Worm (Caenorhabditis elegans) whole organism, young adult: ENCODE data around the gene B0361.9.

ENCODE experiments used
- B0019.2 ChIP-seq: fragments of 200-800 bp; sonication (Bioruptor generic); conservative IDR thresholded peaks from 2 replicates; pipeline ENCODE4 v1.3.6; 2022; ENCODE audit warnings: missing genetic modification reagents, missing genetic modification characterization, missing compliant biosample characterization
- D2030.7 ChIP-seq: fragments of 200-800 bp; sonication (Bioruptor generic); IDR thresholded peaks from 2 replicates; pipeline ENCODE4 v1.3.6; 2022; ENCODE audit warnings: missing genetic modification reagents, missing genetic modification characterization, missing compliant biosample characterization
- F39B2.1 ChIP-seq: fragments of 200-800 bp; sonication (Bioruptor generic); IDR thresholded peaks from 2 replicates; pipeline ENCODE4 v1.3.6; 2022; ENCODE audit warnings: missing genetic modification reagents, missing genetic modification characterization, missing compliant biosample characterization
- F55B11.4 ChIP-seq: sonication (generic microtip); optimal IDR thresholded peaks from 2 replicates; lab custom pipeline; 2016; ENCODE audit warnings: missing compliant biosample characterization, missing genetic modification characterization, borderline replicate concordance; ENCODE audit not compliant: insufficient read depth
- F57C9.4 ChIP-seq: sonication (generic microtip); optimal IDR thresholded peaks from 2 replicates; lab custom pipeline; 2017; ENCODE audit warnings: mild to moderate bottlenecking, missing genetic modification characterization, missing compliant biosample characterization
- Y79H2A.3 ChIP-seq: fragments of 200-800 bp; sonication (Bioruptor generic); conservative IDR thresholded peaks from 2 replicates; pipeline ENCODE4 v1.3.6; 2022; ENCODE audit warnings: missing genetic modification reagents, missing genetic modification characterization, missing compliant biosample characterization
- ama-1 ChIP-seq, 3 experiments: fragments of 150-350 bp in 1 of 3; sonication (generic microtip) in 2 of 3; optimal IDR thresholded peaks; 2 replicates each; lab custom pipeline; 2014 to 2018; ENCODE audit warnings: missing biosample characterization in 2 of 3, missing genetic modification characterization in 2 of 3, missing genetic modification reagents in 2 of 3
- atf-7 ChIP-seq: sonication (generic microtip); optimal IDR thresholded peaks from 2 replicates; lab custom pipeline; 2017; ENCODE audit warnings: mild to moderate bottlenecking, missing genetic modification characterization, missing compliant biosample characterization
- cebp-1 ChIP-seq, 2 experiments: fragments of 200-800 bp in 1 of 2; sonication (Bioruptor generic) in 1 of 2; sonication (generic microtip) in 1 of 2; IDR thresholded peaks in 1 of 2; optimal IDR thresholded peaks in 1 of 2; 2 replicates each; pipeline versions ENCODE4 v1.3.6 to Lab custom; 2017 to 2022; ENCODE audit warnings: missing compliant biosample characterization in 2 of 2, missing genetic modification characterization in 2 of 2, mild to moderate bottlenecking in 1 of 2, missing genetic modification reagents in 1 of 2, moderate library complexity in 1 of 2
- ceh-100 ChIP-seq: fragments of 200-800 bp; sonication (Bioruptor generic); IDR thresholded peaks from 2 replicates; pipeline ENCODE4 v1.3.6; 2022; ENCODE audit warnings: missing genetic modification reagents, missing genetic modification characterization, missing compliant biosample characterization
- ceh-27 ChIP-seq: fragments of 200-800 bp; sonication (Bioruptor generic); optimal IDR thresholded peaks from 2 replicates; lab custom pipeline; 2018; ENCODE audit warnings: mild to moderate bottlenecking, missing genetic modification characterization, moderate library complexity, missing compliant biosample characterization
- chd-7 ChIP-seq: sonication (generic microtip); optimal IDR thresholded peaks from 2 replicates; lab custom pipeline; 2016; ENCODE audit warnings: mild to moderate bottlenecking, missing genetic modification characterization, moderate library complexity, missing compliant biosample characterization
- dpl-1 ChIP-seq: fragments of 150-350 bp; optimal IDR thresholded peaks from 2 replicates; lab custom pipeline; 2014; ENCODE audit warnings: missing biosample characterization, missing genetic modification reagents, missing genetic modification characterization
- efl-1 ChIP-seq: fragments of 150-350 bp; optimal IDR thresholded peaks from 2 replicates; lab custom pipeline; 2014; ENCODE audit warnings: missing biosample characterization, missing genetic modification reagents, missing genetic modification characterization
- ets-4 ChIP-seq: fragments of 200-800 bp; sonication (Bioruptor generic); optimal IDR thresholded peaks from 2 replicates; lab custom pipeline; 2018; ENCODE audit warnings: mild to moderate bottlenecking, missing genetic modification characterization, missing compliant biosample characterization
- fkh-3 ChIP-seq: sonication (generic microtip); optimal IDR thresholded peaks from 2 replicates; lab custom pipeline; 2016; ENCODE audit warnings: mild to moderate bottlenecking, missing genetic modification characterization, missing compliant biosample characterization
- him-1 ChIP-seq: sonication (generic microtip); optimal IDR thresholded peaks from 2 replicates; lab custom pipeline; 2016; ENCODE audit warnings: missing genotype, missing genetic modification reagents, missing genetic modification characterization, missing compliant biosample characterization
- hlh-26 ChIP-seq: fragments of 200-800 bp; sonication (Bioruptor generic); conservative IDR thresholded peaks from 2 replicates; pipeline ENCODE4 v1.3.6; 2022; ENCODE audit warnings: missing genetic modification reagents, missing genetic modification characterization, missing compliant biosample characterization
- hmg-20 ChIP-seq: fragments of 200-800 bp; sonication (Bioruptor generic); IDR thresholded peaks from 2 replicates; pipeline ENCODE4 v1.3.6; 2022; ENCODE audit warnings: missing genetic modification reagents, missing genetic modification characterization, missing compliant biosample characterization
- hsf-1 ChIP-seq: fragments of 200-800 bp; sonication (Bioruptor generic); IDR thresholded peaks from 2 replicates; pipeline ENCODE4 v1.3.6; 2022; ENCODE audit warnings: missing genetic modification reagents, missing genetic modification characterization, missing compliant biosample characterization
- let-607 ChIP-seq, 2 experiments: fragments of 200-800 bp in 1 of 2; sonication (Bioruptor generic) in 1 of 2; sonication (generic microtip) in 1 of 2; optimal IDR thresholded peaks; 2 replicates each; lab custom pipeline; 2016 to 2018; ENCODE audit warnings: mild to moderate bottlenecking in 2 of 2, missing compliant biosample characterization in 2 of 2, missing genetic modification characterization in 2 of 2, moderate library complexity in 2 of 2, missing genotype in 1 of 2
- lin-40 ChIP-seq: sonication (generic microtip); optimal IDR thresholded peaks from 2 replicates; lab custom pipeline; 2016; ENCODE audit warnings: missing genetic modification characterization, mild to moderate bottlenecking, missing compliant biosample characterization, missing genotype, missing genetic modification reagents
- lsl-1 ChIP-seq: fragments of 200-800 bp; sonication (Bioruptor generic); optimal IDR thresholded peaks from 2 replicates; lab custom pipeline; 2018; ENCODE audit warnings: mild to moderate bottlenecking, missing genetic modification characterization, moderate library complexity, missing compliant biosample characterization
- lsy-27 ChIP-seq: sonication (generic microtip); optimal IDR thresholded peaks from 2 replicates; lab custom pipeline; 2017; ENCODE audit warnings: missing genetic modification characterization, mild to moderate bottlenecking, missing compliant biosample characterization, antibody characterized with exemption, missing genotype, borderline replicate concordance; ENCODE audit not compliant: insufficient read depth
- madf-6 ChIP-seq: fragments of 200-800 bp; sonication (Bioruptor generic); IDR thresholded peaks from 2 replicates; pipeline ENCODE4 v1.3.6; 2022; ENCODE audit warnings: missing genetic modification reagents, missing genetic modification characterization, missing compliant biosample characterization
- mel-28 ChIP-seq: sonication (generic microtip); optimal IDR thresholded peaks from 2 replicates; lab custom pipeline; 2016; ENCODE audit warnings: borderline replicate concordance, mild to moderate bottlenecking, missing genetic modification characterization, missing compliant biosample characterization
- mes-4 ChIP-seq: sonication (generic microtip); optimal IDR thresholded peaks from 2 replicates; lab custom pipeline; 2016; ENCODE audit warnings: missing genotype, missing genetic modification characterization, missing compliant biosample characterization
- mxl-1 ChIP-seq: sonication (generic microtip); optimal IDR thresholded peaks from 2 replicates; lab custom pipeline; 2016; ENCODE audit warnings: missing genetic modification characterization, missing compliant biosample characterization
- nfya-1 ChIP-seq: sonication (generic microtip); optimal IDR thresholded peaks from 2 replicates; lab custom pipeline; 2017; ENCODE audit warnings: antibody characterized with exemption, missing compliant biosample characterization, missing genetic modification characterization, borderline replicate concordance; ENCODE audit not compliant: insufficient read depth
- nfya-2 ChIP-seq: fragments of 200-800 bp; sonication (Bioruptor generic); IDR thresholded peaks from 2 replicates; pipeline ENCODE4 v1.3.6; 2022; ENCODE audit warnings: missing genetic modification reagents, missing genetic modification characterization, missing compliant biosample characterization
- nfyb-1 ChIP-seq: fragments of 200-800 bp; sonication (Bioruptor generic); IDR thresholded peaks from 2 replicates; pipeline ENCODE4 v1.3.6; 2022; ENCODE audit warnings: missing genetic modification reagents, missing genetic modification characterization, missing compliant biosample characterization
- pbrm-1 ChIP-seq: fragments of 200-800 bp; sonication (Bioruptor generic); IDR thresholded peaks from 2 replicates; pipeline ENCODE4 v1.3.6; 2022; ENCODE audit warnings: missing genetic modification reagents, missing genetic modification characterization, missing compliant biosample characterization
- sdz-38 ChIP-seq: sonication (generic microtip); optimal IDR thresholded peaks from 2 replicates; lab custom pipeline; 2016; ENCODE audit warnings: missing genotype, missing genetic modification characterization, missing compliant biosample characterization
- snpc-1.3 ChIP-seq: sonication (generic microtip); optimal IDR thresholded peaks from 2 replicates; lab custom pipeline; 2017; ENCODE audit warnings: missing genetic modification characterization, mild to moderate bottlenecking, missing compliant biosample characterization, antibody characterized with exemption, moderate library complexity, missing genotype, missing genetic modification reagents; ENCODE audit not compliant: insufficient read depth
- snpc-3.4 ChIP-seq: sonication (generic microtip); optimal IDR thresholded peaks from 2 replicates; lab custom pipeline; 2017; ENCODE audit warnings: missing genetic modification characterization, mild to moderate bottlenecking, missing compliant biosample characterization, antibody characterized with exemption, moderate library complexity, missing genotype, missing genetic modification reagents
- tlf-1 ChIP-seq: fragments of 200-800 bp; sonication (Bioruptor generic); optimal IDR thresholded peaks from 2 replicates; lab custom pipeline; 2018; ENCODE audit warnings: mild to moderate bottlenecking, missing genetic modification characterization, missing compliant biosample characterization
- unc-62 ChIP-seq: fragments of 150-350 bp; optimal IDR thresholded peaks from 2 replicates; lab custom pipeline; 2014; ENCODE audit warnings: missing biosample characterization, missing genetic modification reagents, missing genetic modification characterization
- ztf-22 ChIP-seq: fragments of 200-800 bp; sonication (Bioruptor generic); optimal IDR thresholded peaks from 2 replicates; lab custom pipeline; 2018; ENCODE audit warnings: mild to moderate bottlenecking, missing genetic modification characterization, moderate library complexity, missing compliant biosample characterization
- ztf-25 ChIP-seq: fragments of 200-800 bp; sonication (Bioruptor generic); IDR thresholded peaks from 2 replicates; pipeline ENCODE4 v1.3.6; 2022; ENCODE audit warnings: missing genetic modification reagents, missing genetic modification characterization, missing compliant biosample characterization
- ztf-28 ChIP-seq: fragments of 200-800 bp; sonication (Bioruptor generic); IDR thresholded peaks from 2 replicates; pipeline ENCODE4 v1.3.6; 2022; ENCODE audit warnings: missing genetic modification reagents, missing genetic modification characterization, missing compliant biosample characterization

The B0361.9 gene

ce11 chrIII:7297045-7297680 lies 2.3 kb downstream of the B0361.9 start:
- TF ChIP-seq unc-62 (GFP tag; lab: Kevin White, UChicago), result no peak
- no peak for TF ChIP-seq nfya-1 (tag; lab: Kevin White, UChicago)
- TF ChIP-seq atf-7 (tag; lab: Kevin White, UChicago), result peak; percentile 31
- peak; percentile 31 for TF ChIP-seq lin-40 (tag; lab: Kevin White, UChicago)

- TF ChIP-seq him-1 (tag; lab: Kevin White, UChicago) (no peak), snpc-3.4 (no peak), F39B2.1 (no peak), hlh-26 (GFP tag; lab: Robert Waterston, UW) (no peak), lin-40 (tag; lab: Kevin White, UChicago) (no peak), B0019.2 (GFP tag; lab: Robert Waterston, UW) (no peak), ztf-28 (GFP tag; lab: Robert Waterston, UW) (no peak), Y79H2A.3 (GFP tag; lab: Robert Waterston, UW) (no peak), ama-1 (optimal IDR thresholded peaks at IDR 0.05; lab: Kevin White, UChicago) (no peak), ama-1 (GFP tag; optimal IDR thresholded peaks at IDR 0.05; lab: Kevin White, UChicago) (no peak), ztf-22 (GFP tag; lab: Kevin White, UChicago) (no peak), let-607 (tag; optimal IDR thresholded peaks at IDR 0.05; lab: Kevin White, UChicago) (no peak), ceh-27 (GFP tag; lab: Kevin White, UChicago) (peak; percentile 12), F55B11.4 (tag; lab: Kevin White, UChicago) (no peak), nfyb-1 (GFP tag; lab: Robert Waterston, UW) (0 out of 2 replicates have a peak, but pooled peaks have one; percentile 31), ets-4 (GFP tag; lab: Kevin White, UChicago) (no peak)
These were observed 3.3 kb downstream of the B0361.9 start for ce11 chrIII:7296092-7296668.

DNA sequence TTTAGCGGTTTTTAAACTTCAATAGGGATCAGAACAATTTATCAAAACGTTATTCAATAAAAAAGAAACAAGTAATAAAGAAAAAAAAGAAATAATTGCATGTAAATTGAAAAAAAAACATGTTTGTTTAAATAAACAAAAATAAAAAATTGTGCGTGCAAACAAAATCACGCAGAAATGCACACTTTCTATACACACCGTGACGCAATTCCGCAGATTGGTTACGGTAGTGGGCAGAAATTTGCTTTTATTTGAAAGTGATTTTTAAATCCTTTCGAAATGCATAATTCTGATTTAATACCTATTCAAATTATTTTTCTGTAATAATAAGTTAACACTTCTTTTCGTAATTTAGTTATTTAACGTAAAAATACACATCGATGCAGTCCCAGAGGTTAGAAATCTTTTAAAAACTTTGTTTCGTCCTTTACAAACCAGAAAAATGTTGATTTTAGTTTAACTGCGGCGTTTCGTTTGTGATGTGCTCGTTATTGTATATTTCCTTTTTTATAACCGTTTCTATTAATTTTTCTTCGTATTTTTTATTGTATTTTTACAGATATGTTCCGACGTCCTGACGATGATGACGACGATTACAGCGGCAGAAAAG lies 6.3 kb downstream of the B0361.9 start, which contains the start of gene cwf-19L2:
cwf-19L2 (plus strand) TSS at position 560 of the 610 bp plus-strand sequence.
- TF ChIP-seq mes-4 (tag; lab: Kevin White, UChicago), result no peak
- TF ChIP-seq ama-1 (optimal IDR thresholded peaks at IDR 0.05; lab: Kevin White, UChicago), result no peak
- TF ChIP-seq ama-1 (GFP tag; optimal IDR thresholded peaks at IDR 0.05; lab: Kevin White, UChicago), result no peak
- TF ChIP-seq lsl-1 (GFP tag; lab: Kevin White, UChicago), result peak; percentile 69
- TF ChIP-seq sdz-38 (tag; lab: Kevin White, UChicago), result no peak
- no peak for TF ChIP-seq pbrm-1
- TF ChIP-seq ztf-22 (GFP tag; lab: Kevin White, UChicago), result no peak
- no peak for TF ChIP-seq cebp-1 (GFP tag; IDR thresholded peaks at IDR 0.05; lab: Robert Waterston, UW)
- no peak for TF ChIP-seq cebp-1 (tag; optimal IDR thresholded peaks at IDR 0.05; lab: Kevin White, UChicago)
- TF ChIP-seq unc-62 (GFP tag; lab: Kevin White, UChicago), result no peak
- no peak for TF ChIP-seq fkh-3 (tag; lab: Kevin White, UChicago)
- TF ChIP-seq hsf-1 (GFP tag; lab: Robert Waterston, UW), result no peak
- TF ChIP-seq D2030.7, result peak; percentile 44; the same call in 1 of the 2 replicates
- no peak for TF ChIP-seq tlf-1 (GFP tag; lab: Kevin White, UChicago)
- no peak for TF ChIP-seq ceh-100 (GFP tag; lab: Robert Waterston, UW)
- no peak for TF ChIP-seq F57C9.4 (tag; lab: Kevin White, UChicago)
- TF ChIP-seq lsy-27 (tag; lab: Kevin White, UChicago), result no peak
- peak; percentile 10; the same call in 1 of the 2 replicates for TF ChIP-seq madf-6
- no peak for TF ChIP-seq chd-7 (tag; lab: Kevin White, UChicago)
- no peak for TF ChIP-seq mxl-1 (tag; lab: Kevin White, UChicago)
- peak; percentile 16 for TF ChIP-seq efl-1 (GFP tag; lab: Kevin White, UChicago)
- no peak for TF ChIP-seq nfya-2 (GFP tag; lab: Robert Waterston, UW)
- TF ChIP-seq dpl-1 (GFP tag; lab: Kevin White, UChicago), result no peak
- no peak for TF ChIP-seq F39B2.1
- TF ChIP-seq ztf-25, result no peak
- TF ChIP-seq hmg-20, result no peak
- no peak for TF ChIP-seq mel-28
- no peak for TF ChIP-seq snpc-1.3 (tag; lab: Kevin White, UChicago)
